Worm (Caenorhabditis elegans): Measurements from ENCODE around the gene sod-3.
A peak's percentile ranks its signal among the peaks of the same experiment; 100 is the strongest.
"Not testable (repeated sequence)": the region's sequence is repeated elsewhere in the genome, so short reads cannot be mapped to it uniquely, and the experiment has no call there.

sod-3 gene

DNA sequence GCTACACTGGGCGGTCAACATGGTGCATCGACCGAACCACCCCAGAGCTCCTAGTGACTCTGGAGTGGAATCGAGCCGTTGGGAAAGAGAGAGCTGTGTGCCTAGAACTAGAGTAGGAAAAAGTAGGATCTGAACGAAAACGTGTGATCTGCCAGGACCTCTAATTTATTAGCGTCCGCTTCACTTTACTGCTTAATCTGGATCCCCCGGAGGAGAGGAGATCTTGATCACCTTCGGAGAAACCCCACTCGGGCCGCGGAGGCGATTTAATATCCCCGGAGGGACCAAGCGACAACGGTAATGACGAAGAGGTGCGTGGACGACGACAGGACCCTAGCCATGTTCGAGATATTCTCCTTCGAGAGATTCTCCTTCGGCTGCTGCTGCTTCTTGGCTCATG lies 24.8 kb downstream of the sod-3 start, which contains the start of gene K09E3.2:
Gene K09E3.2 (plus strand): TSS at position 301 of the 400 bp plus-strand sequence.
- not testable (repeated sequence) for TF ChIP-seq drap-1 (GFP tag; optimal IDR thresholded peaks at IDR 0.05); sptf-1 (tag; optimal IDR thresholded peaks at IDR 0.05); snpc-4 (tag; optimal IDR thresholded peaks at IDR 0.05)

DNA sequence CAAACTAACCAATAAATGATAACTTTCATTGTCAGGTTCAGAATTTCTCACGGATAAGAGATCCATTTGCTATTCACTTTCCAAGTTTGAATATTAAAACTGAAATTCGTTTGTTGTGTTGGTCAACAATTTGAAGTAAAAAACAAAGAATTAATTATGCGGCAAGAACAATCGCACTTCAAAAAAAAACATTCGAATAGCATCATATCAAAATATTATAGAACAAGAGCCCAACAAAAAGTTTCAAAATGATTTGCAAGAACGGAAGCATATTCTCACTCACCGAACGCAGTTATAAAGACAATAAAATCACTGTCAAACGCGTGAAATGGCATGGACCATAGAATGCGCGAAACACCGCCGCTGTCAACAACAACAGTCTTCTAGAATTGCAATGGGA lies 41.9 kb downstream of the sod-3 start, which contains the start of gene K09E3.7:
Gene K09E3.7 (minus strand): TSS at position 101 of the 400 bp plus-strand sequence.
- no peak for TF ChIP-seq nhr-12 (tag; optimal IDR thresholded peaks at IDR 0.05)
- TF ChIP-seq lin-13 (tag; optimal IDR thresholded peaks at IDR 0.05), result no peak
- TF ChIP-seq lsy-2 (tag; optimal IDR thresholded peaks at IDR 0.05), result no peak
- no peak for TF ChIP-seq unc-39 (tag; optimal IDR thresholded peaks at IDR 0.05)
- no peak for TF ChIP-seq mls-2 (tag; optimal IDR thresholded peaks at IDR 0.05)
- TF ChIP-seq lin-32 (GFP tag; optimal IDR thresholded peaks at IDR 0.05), result no peak
- no peak for TF ChIP-seq mep-1 (tag; optimal IDR thresholded peaks at IDR 0.05)

DNA sequence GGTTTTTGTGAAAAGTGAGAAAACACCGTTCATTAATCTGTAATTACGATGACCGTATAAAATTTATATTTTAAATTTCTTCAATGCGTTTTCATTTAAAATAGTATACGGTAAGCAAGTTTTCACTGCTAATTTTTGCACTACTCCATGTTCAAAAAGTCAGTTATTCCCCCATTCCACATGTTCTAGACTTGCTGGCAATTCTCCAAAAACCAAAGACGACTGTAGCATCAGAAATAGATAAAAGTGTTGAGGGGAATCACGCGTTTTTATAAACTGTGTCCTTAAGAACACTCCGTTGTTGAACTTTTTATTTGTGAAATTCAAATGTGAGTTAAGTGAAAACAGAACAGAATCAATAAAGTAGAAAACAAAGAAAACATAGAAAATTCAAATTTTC lies 43.2 kb downstream of the sod-3 start:
- TF ChIP-seq hlh-1 (tag; optimal IDR thresholded peaks at IDR 0.05) (no peak), blmp-1 (tag; optimal IDR thresholded peaks at IDR 0.05) (no peak), nhr-237 (tag; optimal IDR thresholded peaks at IDR 0.05) (no peak), zip-8 (tag; optimal IDR thresholded peaks at IDR 0.05) (no peak), nhr-2 (tag; optimal IDR thresholded peaks at IDR 0.05) (no peak), flh-1 (GFP tag; optimal IDR thresholded peaks at IDR 0.05) (no peak), elt-3 (tag; optimal IDR thresholded peaks at IDR 0.05) (no peak), mep-1 (tag; optimal IDR thresholded peaks at IDR 0.05) (no peak), lin-32 (GFP tag; optimal IDR thresholded peaks at IDR 0.05) (no peak), ztf-11 (tag; optimal IDR thresholded peaks at IDR 0.05) (no peak), unc-39 (tag; optimal IDR thresholded peaks at IDR 0.05) (no peak), ceh-43 (GFP tag; optimal IDR thresholded peaks at IDR 0.05) (no peak)

DNA sequence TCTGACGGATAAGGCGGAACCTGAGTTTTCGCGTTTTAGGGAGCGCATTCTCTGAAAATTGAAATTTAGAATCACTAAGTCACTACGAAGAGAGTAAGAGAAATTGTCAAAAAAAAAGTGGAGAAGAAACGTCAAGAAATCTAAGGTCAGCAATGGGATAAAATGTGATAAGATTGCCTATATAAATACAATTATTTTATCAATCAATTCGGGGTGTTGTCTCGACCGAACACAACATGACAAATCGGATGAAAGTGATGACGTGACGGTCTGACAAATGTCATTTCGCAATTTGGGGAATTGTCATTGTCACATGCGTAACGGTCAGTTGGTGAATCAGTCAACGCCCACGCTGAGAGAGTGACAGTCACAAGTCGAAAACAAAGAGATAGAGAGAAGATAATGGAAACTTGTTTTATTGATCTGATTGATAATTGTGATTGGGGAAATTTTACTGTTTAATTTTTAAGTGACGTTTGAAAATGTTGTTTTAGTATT lies 45.6 kb downstream of the sod-3 start, which contains the start of gene cnp-3:
Gene cnp-3 (minus strand): TSS at position 51 of the 498 bp plus-strand sequence.
- peak; percentile 59 for TF ChIP-seq unc-62 (GFP tag; optimal IDR thresholded peaks at IDR 0.05)
- TF ChIP-seq lin-32 (GFP tag; optimal IDR thresholded peaks at IDR 0.05), result no peak

DNA sequence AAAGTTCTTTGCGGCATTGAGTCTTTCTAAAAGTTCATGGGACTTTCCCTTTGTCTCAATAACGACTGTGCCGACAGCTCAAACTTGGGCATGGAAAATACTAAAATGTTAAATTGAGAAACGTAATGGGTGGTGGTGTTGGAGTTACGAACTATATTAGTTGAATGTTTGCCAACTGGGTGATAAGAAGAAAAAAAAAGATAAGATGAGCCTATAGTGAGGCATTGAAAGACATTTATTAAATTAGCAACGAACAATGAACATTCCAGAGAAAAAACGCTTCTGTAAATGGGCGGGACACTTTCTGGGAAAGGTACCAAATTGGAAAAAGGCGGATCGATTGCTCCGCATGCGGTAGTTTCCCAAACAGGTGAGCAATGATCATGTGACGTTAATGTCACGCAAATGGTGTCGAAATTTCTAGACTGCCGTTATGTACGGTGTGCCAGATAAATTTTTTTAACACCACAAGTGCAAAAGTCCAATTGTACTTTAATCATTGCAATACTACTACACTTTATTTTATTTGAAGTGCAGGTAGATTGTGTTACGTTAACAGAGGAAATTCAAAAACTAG lies 46.7 kb downstream of the sod-3 start:
- TF ChIP-seq nhr-12 (tag; optimal IDR thresholded peaks at IDR 0.05), result no peak
- no peak for TF ChIP-seq lin-13 (tag; optimal IDR thresholded peaks at IDR 0.05)
- TF ChIP-seq lin-32 (GFP tag; optimal IDR thresholded peaks at IDR 0.05), result no peak
- TF ChIP-seq sem-2 (GFP tag; optimal IDR thresholded peaks at IDR 0.05), result no peak
- no peak for TF ChIP-seq nhr-76 (tag; optimal IDR thresholded peaks at IDR 0.05)
- no peak for TF ChIP-seq sptf-1 (tag; optimal IDR thresholded peaks at IDR 0.05)
- TF ChIP-seq ceh-83 (GFP tag; optimal IDR thresholded peaks at IDR 0.05), result no peak
- no peak for TF ChIP-seq nhr-28 (tag; optimal IDR thresholded peaks at IDR 0.05)
- TF ChIP-seq cnd-1 (tag; optimal IDR thresholded peaks at IDR 0.05), result no peak
- no peak for TF ChIP-seq unc-39 (tag; optimal IDR thresholded peaks at IDR 0.05)
- TF ChIP-seq snpc-4 (tag; optimal IDR thresholded peaks at IDR 0.05), result no peak
- TF ChIP-seq nhr-2 (tag; optimal IDR thresholded peaks at IDR 0.05), result no peak
- no peak for TF ChIP-seq ham-2 (GFP tag; optimal IDR thresholded peaks at IDR 0.05)
- TF ChIP-seq blmp-1 (tag; optimal IDR thresholded peaks at IDR 0.05), result no peak
- TF ChIP-seq ceh-43 (GFP tag; optimal IDR thresholded peaks at IDR 0.05), result no peak

DNA sequence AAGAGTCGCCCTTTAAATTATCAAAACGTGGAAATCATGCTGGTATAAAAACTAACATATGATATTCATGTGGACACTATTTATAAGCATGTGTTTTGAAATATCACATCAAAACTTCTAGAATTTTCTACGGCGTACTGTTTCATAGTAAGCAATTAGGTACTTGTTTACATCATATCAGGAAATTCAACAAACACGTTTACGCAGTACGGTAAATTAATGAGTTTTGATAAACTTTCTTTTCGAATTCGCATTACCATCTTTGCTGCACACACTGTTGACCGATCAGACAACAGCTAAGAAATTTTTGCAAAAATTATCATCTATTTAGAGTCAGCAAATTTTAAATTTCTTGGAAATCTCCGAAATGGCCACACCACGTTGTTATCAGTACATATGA lies 47.9 kb downstream of the sod-3 start:
- TF ChIP-seq elt-1 (tag; optimal IDR thresholded peaks at IDR 0.05; ENCODE audit: borderline replicate concordance, insufficient read depth), result no peak
- no peak for TF ChIP-seq sptf-1 (tag; optimal IDR thresholded peaks at IDR 0.05)
